Fruit fly (Drosophila melanogaster): ENCODE results near the gene CG13996.
A peak's percentile ranks its signal among the peaks of the same experiment; 100 is the strongest.

dm6 chr2L:5986094-5986493 lies 34.5 kb upstream of the CG13996 start, which contains the start of gene ifc:
- TF ChIP-seq Ets98B (GFP tag; IDR thresholded peaks at IDR 0.05) (no peak), Snoo (tag; optimal IDR thresholded peaks at IDR 0.05) (peak; percentile 45), CG32121 (GFP tag; IDR thresholded peaks at IDR 0.05) (no peak), CG13204 (GFP tag; optimal IDR thresholded peaks at IDR 0.05) (no peak), CG8301 (tag; optimal IDR thresholded peaks at IDR 0.05) (no peak), EcR (GFP tag; optimal IDR thresholded peaks at IDR 0.05) (no peak), gl (tag; optimal IDR thresholded peaks at IDR 0.05) (no peak), Pif1B (GFP tag; optimal IDR thresholded peaks at IDR 0.05) (no peak), CG14655 (GFP tag; optimal IDR thresholded peaks at IDR 0.05) (no peak)

Measured in whole organism, pupa.